Fruit fly (Drosophila melanogaster) Kc167 (cell line): Measurements from ENCODE around the gene CG14423.

Experiments
- Myc ChIP-seq: fragments of >200 bp; optimal IDR thresholded peaks from 2 replicates; lab custom pipeline; 2017; ENCODE audit warnings: missing external identifiers
- Sin3A ChIP-seq: fragments of >200 bp; optimal IDR thresholded peaks from 2 replicates; lab custom pipeline; 2018; ENCODE audit warnings: missing external identifiers
- insv ChIP-seq: fragments of >200 bp; optimal IDR thresholded peaks from 3 replicates; lab custom pipeline; 2018; ENCODE audit warnings: missing external identifiers
- psq ChIP-seq: fragments of >200 bp; optimal IDR thresholded peaks from 2 replicates; lab custom pipeline; 2017; ENCODE audit warnings: missing external identifiers
- ttk ChIP-seq: sonication (Bioruptor generic); optimal IDR thresholded peaks from 2 replicates; lab custom pipeline; 2017; ENCODE audit warnings: missing external identifiers

- TF ChIP-seq psq (lab: Kevin White, UChicago) = no peak
- no peak for TF ChIP-seq ttk (lab: Kevin White, UChicago)
- TF ChIP-seq Myc (lab: Kevin White, UChicago) = no peak
- no peak for TF ChIP-seq insv (lab: Kevin White, UChicago)
- no peak for TF ChIP-seq Sin3A (lab: Kevin White, UChicago)
Observed at dm6 chrX:2936727-2937126, 8.5 kb upstream of the CG14423 start, which contains the start of gene CG3598.
